Worm (Caenorhabditis elegans) whole organism, mixed stage, embryonic: ENCODE results near the gene atp-5.

Experiments used
- elt-3 ChIP-seq: fragments of 150-350 bp; optimal IDR thresholded peaks from 2 replicates; lab custom pipeline; 2014; ENCODE audit warnings: missing biosample characterization, missing genetic modification characterization
- hlh-1 ChIP-seq: fragments of 150-350 bp; optimal IDR thresholded peaks from 2 replicates; lab custom pipeline; 2014; ENCODE audit warnings: missing biosample characterization, missing genetic modification reagents, missing genetic modification characterization
- snpc-4 ChIP-seq: fragments of 150-350 bp; optimal IDR thresholded peaks from 2 replicates; lab custom pipeline; 2014; ENCODE audit warnings: missing biosample characterization, missing genetic modification characterization
- unc-62 ChIP-seq: fragments of 150-350 bp; optimal IDR thresholded peaks from 2 replicates; lab custom pipeline; 2014; ENCODE audit warnings: missing biosample characterization, missing genetic modification reagents, missing genetic modification characterization

- TF ChIP-seq unc-62 (GFP tag; lab: Kevin White, UChicago) (no peak), hlh-1 (no peak), elt-3 (tag; lab: Kevin White, UChicago) (no peak), snpc-4 (tag; lab: Kevin White, UChicago) (no peak)
These were observed 31.9 kb upstream of the atp-5 start, which contains the start of gene srg-38 for ce11 chrV:11155553-11155952.
